Worm (Caenorhabditis elegans): ENCODE results near the gene zhit-3.

The zhit-3 gene

DNA sequence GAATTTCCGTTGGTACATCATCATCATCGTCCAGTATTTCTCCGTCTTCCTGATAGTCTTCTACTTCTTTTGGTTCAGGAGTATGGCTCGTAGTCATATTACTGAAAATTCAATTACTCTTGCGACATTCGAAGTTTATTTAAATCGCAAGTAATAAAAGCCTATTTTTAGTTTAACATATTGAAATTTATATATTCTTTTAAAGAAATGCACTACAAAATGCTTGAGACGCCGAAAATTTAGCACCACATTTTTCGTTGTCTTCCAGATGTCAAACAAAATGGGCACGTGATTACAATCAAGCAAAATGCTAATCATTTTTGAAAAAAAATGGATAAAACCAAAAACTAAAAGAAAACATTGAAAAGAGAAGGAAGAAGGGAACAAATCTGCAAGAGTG is at the start of gene zhit-3:
TSS of gene zhit-3 (minus strand) at position 101 of the 400 bp plus-strand sequence.
- TF ChIP-seq madf-8 (GFP tag; conservative IDR thresholded peaks at IDR 0.05) (no peak), F22D6.2 (tag; optimal IDR thresholded peaks at IDR 0.05) (no peak), F57A8.1 (GFP tag; optimal IDR thresholded peaks at IDR 0.05) (no peak), snpc-4 (GFP tag; optimal IDR thresholded peaks at IDR 0.05) (no peak), snpc-4 (tag; optimal IDR thresholded peaks at IDR 0.05) (no peak), F57C9.4 (tag; optimal IDR thresholded peaks at IDR 0.05) (no peak), mxl-1 (tag; optimal IDR thresholded peaks at IDR 0.05) (no peak), sea-2 (GFP tag; IDR thresholded peaks at IDR 0.05) (no peak), nfya-2 (GFP tag; IDR thresholded peaks at IDR 0.05) (no peak), somi-1 (GFP tag; optimal IDR thresholded peaks at IDR 0.05) (no peak), rpc-1 (optimal IDR thresholded peaks at IDR 0.05) (no peak), rpc-1 (tag; optimal IDR thresholded peaks at IDR 0.05) (no peak), C06A6.2 (GFP tag; conservative IDR thresholded peaks at IDR 0.05) (no peak), tlf-1 (GFP tag; optimal IDR thresholded peaks at IDR 0.05) (no peak), Y67H2A.10 (GFP tag; conservative IDR thresholded peaks at IDR 0.05) (no peak), ets-4 (GFP tag; optimal IDR thresholded peaks at IDR 0.05) (no peak), nfya-1 (tag; optimal IDR thresholded peaks at IDR 0.05; ENCODE audit: borderline replicate concordance, insufficient read depth) (no peak), ceh-40 (GFP tag; IDR thresholded peaks at IDR 0.05) (no peak), T07F8.4 (tag; optimal IDR thresholded peaks at IDR 0.05) (no peak), snpc-3.4 (tag; optimal IDR thresholded peaks at IDR 0.05) (no peak)

DNA sequence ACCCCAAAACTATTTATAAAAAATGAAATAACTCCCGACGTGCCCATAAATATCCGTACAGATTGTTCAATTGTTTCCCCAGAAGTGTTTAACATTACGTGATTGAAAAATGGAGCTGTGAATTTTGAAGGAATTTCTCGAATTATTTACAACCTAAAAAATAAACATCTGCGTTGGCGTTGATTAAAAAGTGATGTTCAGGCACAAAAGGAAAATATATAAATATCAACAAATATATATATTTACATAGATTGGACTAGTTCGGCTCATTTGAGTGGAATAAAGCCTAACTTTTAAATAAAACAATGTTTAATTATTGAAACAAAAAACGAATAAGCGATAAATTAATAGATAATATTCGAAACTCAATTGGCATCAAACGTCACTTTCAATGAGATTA is 48.5 kb upstream of the zhit-3 start, which contains the start of gene sri-18:
TSS of gene sri-18 (minus strand) at position 101 of the 400 bp plus-strand sequence.
- no peak for TF ChIP-seq aptf-3 (GFP tag; IDR thresholded peaks at IDR 0.05)
- no peak for TF ChIP-seq ekl-4 (GFP tag; IDR thresholded peaks at IDR 0.05)
- no peak for TF ChIP-seq nhr-27 (tag; optimal IDR thresholded peaks at IDR 0.05)
- no peak for TF ChIP-seq Y56A3A.18 (GFP tag; IDR thresholded peaks at IDR 0.05)
- no peak for TF ChIP-seq B0336.3 (GFP tag; IDR thresholded peaks at IDR 0.05)
- TF ChIP-seq ceh-91 (GFP tag; IDR thresholded peaks at IDR 0.05) = no peak
- TF ChIP-seq K12H6.12 (tag; optimal IDR thresholded peaks at IDR 0.05) = no peak
- TF ChIP-seq nhr-80 (tag; optimal IDR thresholded peaks at IDR 0.05) = no peak
- TF ChIP-seq nhr-179 (tag; optimal IDR thresholded peaks at IDR 0.05) = no peak

DNA sequence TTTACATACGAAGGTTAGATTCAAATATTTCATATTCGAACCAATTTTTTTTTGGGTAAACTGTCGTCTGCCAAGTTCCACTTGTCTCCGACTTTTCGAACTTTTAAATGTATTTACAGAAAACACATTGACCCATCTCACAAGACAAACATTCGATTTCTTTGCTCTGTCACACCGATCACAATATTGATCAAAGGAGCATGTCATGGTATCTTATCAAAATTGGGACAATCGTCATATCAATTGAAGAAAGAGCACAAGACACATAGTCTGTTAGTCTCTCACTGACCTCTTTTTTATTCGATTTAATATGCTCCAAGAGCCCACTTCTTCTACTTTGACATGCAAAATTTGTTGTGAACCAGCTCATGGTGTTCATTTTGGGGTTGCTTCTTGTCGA is 44.1 kb upstream of the zhit-3 start, which contains the start of gene nhr-232:
TSS of gene nhr-232 (plus strand) at position 121 of the 400 bp plus-strand sequence.
- TF ChIP-seq pha-4 (tag; optimal IDR thresholded peaks at IDR 0.05) = peak; percentile 31
- peak; percentile 91 for TF ChIP-seq nhr-80 (tag; optimal IDR thresholded peaks at IDR 0.05)
- no peak for TF ChIP-seq sdz-38 (tag; optimal IDR thresholded peaks at IDR 0.05)
- no peak for TF ChIP-seq cebp-1 (GFP tag; IDR thresholded peaks at IDR 0.05)
- TF ChIP-seq cebp-1 (tag; optimal IDR thresholded peaks at IDR 0.05) = peak; percentile 32
- TF ChIP-seq F37B4.10 (GFP tag; IDR thresholded peaks at IDR 0.05) = no peak

DNA sequence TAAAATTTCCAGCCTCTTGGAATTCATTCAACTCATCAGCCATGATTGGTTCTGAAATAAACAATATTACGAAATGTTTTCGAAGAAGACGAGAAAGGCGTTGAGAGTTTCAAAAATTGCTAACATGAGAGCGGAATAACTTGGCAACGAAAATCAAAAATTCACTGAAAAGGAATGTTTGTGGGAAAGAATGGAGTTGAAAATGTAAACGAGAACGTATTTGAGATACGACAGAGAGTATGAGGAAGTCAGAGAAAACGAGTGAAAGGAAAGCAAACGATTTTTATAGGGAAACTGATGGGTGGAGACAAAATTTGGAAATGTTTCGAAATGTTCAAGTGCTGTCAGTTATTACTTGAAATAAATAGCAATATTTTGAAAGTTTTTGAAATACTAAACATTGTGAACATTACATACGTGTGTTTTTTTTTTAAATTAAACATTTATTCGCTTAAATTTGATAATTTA is 43.1 kb upstream of the zhit-3 start, which contains the start of gene rop-1:
TSS of gene rop-1 (minus strand) at position 51 of the 468 bp plus-strand sequence.
- peak; percentile 42 for TF ChIP-seq unc-62 (GFP tag; optimal IDR thresholded peaks at IDR 0.05)
- TF ChIP-seq D2030.7 (GFP tag; IDR thresholded peaks at IDR 0.05) = no peak
- peak; percentile 38 for TF ChIP-seq nhr-80 (tag; optimal IDR thresholded peaks at IDR 0.05)
- TF ChIP-seq cebp-1 (GFP tag; IDR thresholded peaks at IDR 0.05) = 0 out of 2 replicates have a peak, but pooled peaks have one; percentile 31
- TF ChIP-seq cebp-1 (tag; optimal IDR thresholded peaks at IDR 0.05) = peak; percentile 87
- no peak for TF ChIP-seq snpc-4 (GFP tag; optimal IDR thresholded peaks at IDR 0.05)
- peak in 1 of 4 experiments; percentile 8 for TF ChIP-seq snpc-4 (tag; optimal IDR thresholded peaks at IDR 0.05)
